Worm (Caenorhabditis elegans): Measurements from ENCODE around the gene ZC250.5.

ZC250.5 gene

DNA sequence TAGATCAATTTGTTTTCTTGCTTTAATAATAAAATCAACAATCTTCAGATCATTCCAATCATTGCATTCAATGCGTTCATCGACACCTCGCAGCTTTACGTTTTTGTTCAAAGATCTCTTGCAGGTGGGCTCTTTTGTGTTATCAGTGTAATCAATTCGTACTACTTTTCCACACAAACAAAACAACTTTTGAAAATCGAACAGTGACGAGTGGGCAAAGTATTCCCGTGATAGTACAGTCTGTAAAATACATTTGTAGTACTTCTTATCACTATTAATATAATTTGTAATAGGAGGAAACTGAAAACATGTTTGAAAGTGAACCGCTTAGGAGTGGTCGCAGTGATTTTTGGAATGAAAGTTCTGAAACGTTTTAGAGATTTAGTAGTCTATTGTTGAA lies 40.5 kb upstream of the ZC250.5 start, which contains the start of gene pgph-2:
Gene pgph-2 (plus strand): TSS at position 47 of the 400 bp plus-strand sequence.
- TF ChIP-seq repo-1 (tag; optimal IDR thresholded peaks at IDR 0.05), result no peak
- no peak for TF ChIP-seq ztf-3 (GFP tag; optimal IDR thresholded peaks at IDR 0.05)
- TF ChIP-seq snpc-1.1 (tag; optimal IDR thresholded peaks at IDR 0.05; ENCODE audit: insufficient read depth), result no peak
- TF ChIP-seq tbp1 (GFP tag; optimal IDR thresholded peaks at IDR 0.05), result no peak

DNA sequence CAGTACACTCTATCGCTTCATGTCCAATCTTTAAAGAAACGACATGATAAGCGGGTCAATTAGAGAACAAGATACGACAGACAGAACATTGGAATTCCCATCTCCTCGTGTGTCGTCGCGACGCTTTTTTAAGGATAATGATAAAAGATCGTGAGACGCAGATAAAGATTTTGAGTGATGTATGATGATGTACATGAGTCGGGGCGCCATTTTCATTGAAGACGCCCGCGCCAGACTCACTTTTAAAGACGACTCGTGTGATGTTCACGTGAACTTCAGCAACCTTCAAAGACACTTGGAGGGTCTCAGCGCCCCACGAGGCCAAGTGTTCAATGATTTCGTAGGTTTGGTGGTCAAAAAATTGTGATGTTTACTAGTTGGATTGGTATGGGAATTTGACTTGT lies 37.3 kb upstream of the ZC250.5 start:
- no peak for TF ChIP-seq Y79H2A.3 (GFP tag; conservative IDR thresholded peaks at IDR 0.05)
- TF ChIP-seq cebp-1 (GFP tag; IDR thresholded peaks at IDR 0.05), result no peak
- TF ChIP-seq cebp-1 (tag; optimal IDR thresholded peaks at IDR 0.05), result no peak
- no peak for TF ChIP-seq bed-1 (GFP tag; IDR thresholded peaks at IDR 0.05)
- peak; percentile 64 for TF ChIP-seq F22D6.2 (tag; optimal IDR thresholded peaks at IDR 0.05)
- TF ChIP-seq nfyb-1 (GFP tag; IDR thresholded peaks at IDR 0.05), result peak; percentile 65
- TF ChIP-seq die-1 (tag; optimal IDR thresholded peaks at IDR 0.05), result peak; percentile 26
- peak; percentile 89 for TF ChIP-seq somi-1 (GFP tag; optimal IDR thresholded peaks at IDR 0.05)
- no peak for TF ChIP-seq nfya-2 (GFP tag; IDR thresholded peaks at IDR 0.05)
- TF ChIP-seq Y56A3A.18 (GFP tag; IDR thresholded peaks at IDR 0.05), result no peak
- TF ChIP-seq nhr-80 (tag; optimal IDR thresholded peaks at IDR 0.05), result peak; percentile 77
- TF ChIP-seq F37B4.10 (GFP tag; IDR thresholded peaks at IDR 0.05), result no peak
- 0 out of 2 replicates have a peak, but pooled peaks have one; percentile 33 for TF ChIP-seq madf-3 (GFP tag; IDR thresholded peaks at IDR 0.05)
- no peak for TF ChIP-seq rec-8 (tag; optimal IDR thresholded peaks at IDR 0.05)
- TF ChIP-seq aptf-2 (GFP tag; conservative IDR thresholded peaks at IDR 0.05), result no peak
- TF ChIP-seq lsy-27 (tag; optimal IDR thresholded peaks at IDR 0.05; ENCODE audit: borderline replicate concordance, insufficient read depth), result no peak
- no peak for TF ChIP-seq ceh-40 (GFP tag; IDR thresholded peaks at IDR 0.05)
- no peak for TF ChIP-seq ztf-18 (tag; optimal IDR thresholded peaks at IDR 0.05)
- TF ChIP-seq attf-6 (GFP tag; IDR thresholded peaks at IDR 0.05), result no peak
- TF ChIP-seq zfh-2 (GFP tag; conservative IDR thresholded peaks at IDR 0.05), result no peak
- no peak for TF ChIP-seq pha-4 (tag; optimal IDR thresholded peaks at IDR 0.05)
- TF ChIP-seq mes-4 (tag; optimal IDR thresholded peaks at IDR 0.05), result no peak
- no peak for TF ChIP-seq ztf-22 (GFP tag; optimal IDR thresholded peaks at IDR 0.05)
- TF ChIP-seq nhr-179 (tag; optimal IDR thresholded peaks at IDR 0.05), result no peak
- no peak for TF ChIP-seq B0336.3 (GFP tag; IDR thresholded peaks at IDR 0.05)
- no peak for TF ChIP-seq ztf-3 (GFP tag; optimal IDR thresholded peaks at IDR 0.05)
- TF ChIP-seq lag-1 (GFP tag; IDR thresholded peaks at IDR 0.05), result no peak
- no peak for TF ChIP-seq D2030.7 (GFP tag; IDR thresholded peaks at IDR 0.05)
- no peak for TF ChIP-seq atf-7 (tag; optimal IDR thresholded peaks at IDR 0.05)
- TF ChIP-seq ztf-28 (GFP tag; IDR thresholded peaks at IDR 0.05), result no peak
- TF ChIP-seq chd-7 (tag; optimal IDR thresholded peaks at IDR 0.05), result peak; percentile 42
- peak; percentile 82 for TF ChIP-seq lin-40 (tag; optimal IDR thresholded peaks at IDR 0.05)
- peak; percentile 56 for TF ChIP-seq ztf-26 (tag; optimal IDR thresholded peaks at IDR 0.05)
- TF ChIP-seq T26A5.8 (tag; optimal IDR thresholded peaks at IDR 0.05), result no peak
- TF ChIP-seq C06A6.2 (GFP tag; conservative IDR thresholded peaks at IDR 0.05), result peak; percentile 37; the same call in 1 of the 2 replicates
- TF ChIP-seq F39B2.1 (GFP tag; IDR thresholded peaks at IDR 0.05), result no peak
- TF ChIP-seq K12H6.12 (tag; optimal IDR thresholded peaks at IDR 0.05), result peak; percentile 18
- TF ChIP-seq hlh-12 (tag; optimal IDR thresholded peaks at IDR 0.05), result no peak
- TF ChIP-seq unc-130 (GFP tag; optimal IDR thresholded peaks at IDR 0.05), result no peak
- TF ChIP-seq F52B5.7 (tag; optimal IDR thresholded peaks at IDR 0.05), result no peak
- peak; percentile 42 for TF ChIP-seq mcd-1 (GFP tag; IDR thresholded peaks at IDR 0.05)
- TF ChIP-seq tbp1 (GFP tag; optimal IDR thresholded peaks at IDR 0.05), result peak; percentile 15
- no peak for TF ChIP-seq B0019.2 (GFP tag; conservative IDR thresholded peaks at IDR 0.05)
- no peak for TF ChIP-seq sptf-2 (GFP tag; optimal IDR thresholded peaks at IDR 0.05)

Data from whole organism, young adult.